Worm (Caenorhabditis elegans) whole organism, L3 larva: ENCODE measurements around the gene R53.5.

Experiments used
- elt-3 ChIP-seq, 3 experiments: fragments of 150-350 bp in 1 of 3; sonication (generic microtip) in 2 of 3; optimal IDR thresholded peaks; 2 replicates in 2 of 3; 4 replicates in 1 of 3; lab custom pipeline; 2014 to 2017; ENCODE audit warnings: missing biosample characterization in 3 of 3, missing genetic modification characterization in 3 of 3
- fkh-10 ChIP-seq: sonication (generic microtip); optimal IDR thresholded peaks from 2 replicates; lab custom pipeline; 2017; ENCODE audit warnings: missing biosample characterization, missing genetic modification reagents, missing genetic modification characterization
- tbx-2 ChIP-seq: sonication (generic microtip); optimal IDR thresholded peaks from 2 replicates; lab custom pipeline; 2016; ENCODE audit warnings: mild to moderate bottlenecking, missing genetic modification characterization, missing compliant biosample characterization

DNA sequence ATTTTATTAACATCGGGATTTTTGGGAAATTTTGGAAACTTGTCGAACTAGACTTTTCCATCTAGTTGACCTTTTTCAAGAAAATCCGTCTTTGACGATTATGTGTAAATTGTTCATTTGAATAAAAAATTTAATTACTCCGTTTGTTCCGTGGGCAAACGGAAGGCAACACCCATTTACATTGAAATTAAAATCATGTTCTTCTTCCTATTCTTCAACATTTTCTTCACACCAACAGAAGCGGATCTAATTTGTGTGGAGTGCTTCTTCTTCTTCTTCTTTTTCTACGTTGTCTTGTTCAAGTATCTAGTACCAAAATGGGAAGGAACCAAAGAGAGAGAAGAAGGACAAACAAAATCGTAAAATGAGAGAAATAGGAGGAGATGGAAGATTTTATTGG, 12.1 kb upstream of the R53.5 start:
- TF ChIP-seq elt-3 (tag; optimal IDR thresholded peaks at IDR 0.05; lab: Kevin White, UChicago): no peak
- TF ChIP-seq fkh-10 (GFP tag; lab: Kevin White, UChicago): no peak
- TF ChIP-seq tbx-2 (tag; lab: Kevin White, UChicago): no peak
